Fruit fly (Drosophila melanogaster) Kc167 (cell line): ENCODE measurements around the gene CG43389.

Experiments
- Myc ChIP-seq: fragments of >200 bp; optimal IDR thresholded peaks from 2 replicates; lab custom pipeline; 2017; ENCODE audit warnings: missing external identifiers
- Sin3A ChIP-seq: fragments of >200 bp; optimal IDR thresholded peaks from 2 replicates; lab custom pipeline; 2018; ENCODE audit warnings: missing external identifiers
- ttk ChIP-seq: sonication (Bioruptor generic); optimal IDR thresholded peaks from 2 replicates; lab custom pipeline; 2017; ENCODE audit warnings: missing external identifiers

DNA sequence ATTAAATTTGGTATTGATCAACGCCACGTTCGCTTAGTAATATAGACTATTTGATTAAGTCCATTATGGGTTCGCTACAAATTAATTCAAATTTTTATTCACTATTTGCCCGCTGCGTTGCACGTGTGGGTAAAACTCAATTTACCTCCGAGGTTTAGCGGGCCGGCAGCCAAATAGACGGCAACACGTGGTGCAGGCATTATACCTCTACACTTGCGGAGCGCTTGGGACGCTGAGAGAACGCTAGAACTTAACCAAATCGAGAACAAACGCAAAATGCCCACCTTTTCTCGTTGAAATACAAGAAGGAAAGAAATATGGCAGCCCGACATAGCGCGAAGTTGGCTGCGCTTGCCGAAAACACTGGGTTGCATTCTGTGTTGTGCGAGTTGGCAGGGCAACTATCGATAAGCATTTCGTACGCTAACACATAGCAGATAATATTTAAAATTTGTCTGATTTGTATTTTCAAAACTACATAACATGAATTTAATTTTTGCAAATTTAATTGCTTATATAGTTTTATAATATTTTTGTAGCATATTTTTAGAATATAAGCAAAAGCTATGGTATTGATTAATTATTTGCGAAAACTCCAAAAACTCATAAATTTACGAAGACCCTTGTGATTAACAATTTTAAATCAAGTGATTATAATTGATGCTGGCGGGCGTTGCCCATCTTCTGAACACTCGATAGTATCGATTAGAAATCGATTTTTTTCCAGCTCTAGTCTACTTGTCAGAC lies 25.0 kb upstream of the CG43389 start, which contains the start of the genes RpL28 and eIF1:
- no peak for TF ChIP-seq Sin3A (lab: Kevin White, UChicago)
- no peak for TF ChIP-seq Myc (lab: Kevin White, UChicago)
- TF ChIP-seq ttk (lab: Kevin White, UChicago) = no peak
